Fruit fly (Drosophila melanogaster) whole organism, embryonic: ENCODE results near the gene 5-HT2B.

Experiments used
- Aef1 ChIP-seq: fragments of 200-800 bp; sonication (Bioruptor generic); IDR thresholded peaks from 3 replicates; pipeline ENCODE4 v1.3.6; 2022; ENCODE audit warnings: missing biosample characterization, missing genetic modification characterization
- CG11398 ChIP-seq: fragments of 200-800 bp; sonication (Bioruptor generic); optimal IDR thresholded peaks from 2 replicates; lab custom pipeline; 2016; ENCODE audit warnings: missing biosample characterization, missing genetic modification characterization
- CG11723 ChIP-seq: fragments of 200-800 bp; sonication (Bioruptor generic); optimal IDR thresholded peaks from 2 replicates; lab custom pipeline; 2017; ENCODE audit warnings: missing biosample characterization, mild to moderate bottlenecking, missing genetic modification characterization
- CG13123 ChIP-seq: fragments of 200-800 bp; sonication (Bioruptor generic); optimal IDR thresholded peaks from 2 replicates; lab custom pipeline; 2016; ENCODE audit warnings: missing biosample characterization, missing genetic modification characterization
- CG13624 ChIP-seq: fragments of 200-800 bp; sonication (Bioruptor generic); optimal IDR thresholded peaks from 2 replicates; lab custom pipeline; 2016; ENCODE audit warnings: missing biosample characterization, missing genetic modification characterization
- CG14014 ChIP-seq: fragments of 200-800 bp; sonication (Bioruptor generic); IDR thresholded peaks from 2 replicates; pipeline ENCODE4 v1.3.6; 2022; ENCODE audit warnings: missing biosample characterization, missing genetic modification characterization
- CG14710 ChIP-seq: fragments of 200-800 bp; sonication (Bioruptor generic); optimal IDR thresholded peaks from 3 replicates; lab custom pipeline; 2019; ENCODE audit warnings: missing biosample characterization, mild to moderate bottlenecking, missing genetic modification characterization, moderate library complexity
- CG15479 ChIP-seq: fragments of 200-800 bp; sonication (Bioruptor generic); optimal IDR thresholded peaks from 3 replicates; lab custom pipeline; 2019; ENCODE audit warnings: missing biosample characterization, mild to moderate bottlenecking, missing genetic modification characterization, moderate library complexity
- CG17328 ChIP-seq: fragments of 200-800 bp; sonication (Bioruptor generic); IDR thresholded peaks from 2 replicates; pipeline ENCODE4 v1.3.6; 2022; ENCODE audit warnings: missing biosample characterization, missing genetic modification characterization
- CG17359 ChIP-seq: fragments of 200-800 bp; sonication (Bioruptor generic); optimal IDR thresholded peaks from 3 replicates; lab custom pipeline; 2018; ENCODE audit warnings: missing biosample characterization, mild to moderate bottlenecking, missing genetic modification characterization, moderate library complexity
- CG2199 ChIP-seq: fragments of 200-800 bp; sonication (Bioruptor generic); IDR thresholded peaks from 3 replicates; pipeline ENCODE4 v1.3.6; 2022; ENCODE audit warnings: missing biosample characterization, missing genetic modification characterization
- CG3281 ChIP-seq: fragments of 200-800 bp; sonication (Bioruptor generic); optimal IDR thresholded peaks from 3 replicates; lab custom pipeline; 2017; ENCODE audit warnings: missing biosample characterization, mild to moderate bottlenecking, missing genetic modification characterization
- CG34224 ChIP-seq: fragments of 200-800 bp; sonication (Bioruptor generic); IDR thresholded peaks from 3 replicates; pipeline ENCODE4 v1.3.6; 2022; ENCODE audit warnings: missing biosample characterization, missing genetic modification characterization; ENCODE audit not compliant: partially characterized antibody
- CG4282 ChIP-seq: fragments of 200-800 bp; sonication (Bioruptor generic); optimal IDR thresholded peaks from 2 replicates; lab custom pipeline; 2016; ENCODE audit warnings: missing biosample characterization, missing genetic modification characterization
- CG4404 ChIP-seq: fragments of 200-800 bp; sonication (Bioruptor generic); IDR thresholded peaks from 2 replicates; pipeline ENCODE4 v1.3.6; 2022; ENCODE audit warnings: missing biosample characterization, missing genetic modification characterization
- CG6791 ChIP-seq: fragments of 200-800 bp; sonication (Bioruptor generic); IDR thresholded peaks from 3 replicates; pipeline ENCODE4 v1.3.6; 2022; ENCODE audit warnings: missing biosample characterization, missing genetic modification characterization; ENCODE audit not compliant: partially characterized antibody
- CG9797 ChIP-seq: fragments of 200-800 bp; sonication (Bioruptor generic); optimal IDR thresholded peaks from 3 replicates; lab custom pipeline; 2018; ENCODE audit warnings: missing biosample characterization, mild to moderate bottlenecking, missing genetic modification characterization
- CG9932 ChIP-seq: fragments of 200-800 bp; sonication (Bioruptor generic); IDR thresholded peaks from 2 replicates; pipeline ENCODE4 v1.3.6; 2022; ENCODE audit warnings: missing biosample characterization, missing genetic modification characterization
- CkIIα-i1 ChIP-seq: fragments of 200-800 bp; sonication (Bioruptor generic); IDR thresholded peaks from 2 replicates; pipeline ENCODE4 v1.3.6; 2022; ENCODE audit warnings: missing biosample characterization, missing genetic modification characterization
- Doc2 ChIP-seq: fragments of 200-800 bp; sonication (Bioruptor generic); IDR thresholded peaks from 2 replicates; pipeline ENCODE4 v1.3.6; 2022; ENCODE audit warnings: missing biosample characterization, missing genetic modification characterization
- E2f2 ChIP-seq: fragments of 200-800 bp; sonication (Bioruptor generic); IDR thresholded peaks from 2 replicates; pipeline ENCODE4 v1.3.6; 2022; ENCODE audit warnings: missing biosample characterization, missing genetic modification characterization
- GATAe ChIP-seq: fragments of 200-800 bp; sonication (Bioruptor generic); conservative IDR thresholded peaks from 2 replicates; pipeline ENCODE4 v1.3.6; 2022; ENCODE audit warnings: missing biosample characterization, missing genetic modification characterization
- Hmr ChIP-seq: fragments of 200-800 bp; sonication (Bioruptor generic); optimal IDR thresholded peaks from 3 replicates; lab custom pipeline; 2017; ENCODE audit warnings: mild to moderate bottlenecking, missing biosample characterization, missing genetic modification reagents, missing genetic modification characterization
- Mes4 ChIP-seq: fragments of 200-800 bp; sonication (Bioruptor generic); optimal IDR thresholded peaks from 2 replicates; lab custom pipeline; 2016; ENCODE audit warnings: missing biosample characterization, missing genetic modification characterization
- Nf-YB ChIP-seq: fragments of 200-800 bp; sonication (Bioruptor generic); optimal IDR thresholded peaks from 3 replicates; lab custom pipeline; 2019; ENCODE audit warnings: missing biosample characterization, mild to moderate bottlenecking, missing genetic modification characterization, moderate library complexity
- NfI ChIP-seq: fragments of 200-800 bp; sonication (Bioruptor generic); optimal IDR thresholded peaks from 3 replicates; lab custom pipeline; 2018; ENCODE audit warnings: missing biosample characterization, mild to moderate bottlenecking, missing genetic modification characterization, moderate library complexity
- ash1 ChIP-seq: fragments of 200-800 bp; sonication (Bioruptor generic); optimal IDR thresholded peaks from 2 replicates; lab custom pipeline; 2018; ENCODE audit warnings: missing biosample characterization, mild to moderate bottlenecking, missing genetic modification characterization
- cas ChIP-seq: fragments of 200-800 bp; sonication (Bioruptor generic); IDR thresholded peaks from 2 replicates; pipeline ENCODE4 v1.3.6; 2022; ENCODE audit warnings: missing biosample characterization, missing genetic modification characterization
- cato ChIP-seq: fragments of 200-800 bp; sonication (Bioruptor generic); optimal IDR thresholded peaks from 2 replicates; lab custom pipeline; 2016; ENCODE audit warnings: missing biosample characterization, missing genetic modification characterization, borderline replicate concordance
- caup ChIP-seq: fragments of 200-800 bp; sonication (Bioruptor generic); optimal IDR thresholded peaks from 3 replicates; lab custom pipeline; 2017; ENCODE audit warnings: missing biosample characterization, mild to moderate bottlenecking, missing genetic modification characterization, moderate library complexity; ENCODE audit not compliant: severe bottlenecking
- cg ChIP-seq: fragments of 200-800 bp; sonication (Bioruptor generic); optimal IDR thresholded peaks from 3 replicates; lab custom pipeline; 2019; ENCODE audit warnings: missing biosample characterization, mild to moderate bottlenecking, missing genetic modification characterization, moderate library complexity
- crc ChIP-seq: fragments of 200-800 bp; sonication (Bioruptor generic); optimal IDR thresholded peaks from 2 replicates; lab custom pipeline; 2016; ENCODE audit warnings: missing biosample characterization, missing genetic modification characterization
- crol ChIP-seq: fragments of 200-800 bp; sonication (Bioruptor generic); IDR thresholded peaks from 2 replicates; pipeline ENCODE4 v1.3.6; 2022; ENCODE audit warnings: missing biosample characterization, missing genetic modification characterization
- cwo ChIP-seq: fragments of 200-800 bp; sonication (Bioruptor generic); optimal IDR thresholded peaks from 3 replicates; lab custom pipeline; 2017; ENCODE audit warnings: missing biosample characterization, missing genetic modification characterization, mild to moderate bottlenecking, moderate library complexity, missing genetic modification reagents
- dm ChIP-seq: fragments of 200-800 bp; sonication (Bioruptor generic); optimal IDR thresholded peaks from 3 replicates; lab custom pipeline; 2016; ENCODE audit warnings: missing biosample characterization, missing genetic modification characterization
- fd64A ChIP-seq: fragments of 200-800 bp; sonication (Bioruptor generic); optimal IDR thresholded peaks from 3 replicates; lab custom pipeline; 2018; ENCODE audit warnings: missing biosample characterization, mild to moderate bottlenecking, missing genetic modification characterization
- fd96Cb ChIP-seq: fragments of 200-800 bp; sonication (Bioruptor generic); optimal IDR thresholded peaks from 2 replicates; lab custom pipeline; 2018; ENCODE audit warnings: missing biosample characterization, mild to moderate bottlenecking, missing genetic modification characterization, moderate library complexity
- gfzf ChIP-seq: fragments of 200-800 bp; sonication (Bioruptor generic); optimal IDR thresholded peaks from 2 replicates; lab custom pipeline; 2016; ENCODE audit warnings: missing biosample characterization, mild to moderate bottlenecking, missing genetic modification characterization, moderate library complexity
- ham ChIP-seq: fragments of 200-800 bp; sonication (Bioruptor generic); IDR thresholded peaks from 2 replicates; pipeline ENCODE4 v1.3.6; 2022; ENCODE audit warnings: missing biosample characterization, missing genetic modification characterization
- lab ChIP-seq: fragments of 200-800 bp; sonication (Bioruptor generic); optimal IDR thresholded peaks from 3 replicates; lab custom pipeline; 2017; ENCODE audit warnings: missing biosample characterization, missing genetic modification characterization, mild to moderate bottlenecking, moderate library complexity, missing genetic modification reagents
- lov ChIP-seq, 2 experiments: fragments of 200-800 bp in 1 of 2; fragments of >200 bp in 1 of 2; sonication (Bioruptor generic) in 1 of 2; IDR thresholded peaks in 1 of 2; optimal IDR thresholded peaks in 1 of 2; 2 replicates in 1 of 2; 3 replicates in 1 of 2; pipeline versions ENCODE4 v1.3.6 to Lab custom; 2017 to 2022; ENCODE audit warnings: missing biosample characterization in 1 of 2, missing genetic modification characterization in 1 of 2
- maf-S ChIP-seq: fragments of 200-800 bp; sonication (Bioruptor generic); optimal IDR thresholded peaks from 2 replicates; lab custom pipeline; 2016; ENCODE audit warnings: missing biosample characterization, missing genetic modification characterization
- nom ChIP-seq: fragments of 200-800 bp; sonication (Bioruptor generic); optimal IDR thresholded peaks from 2 replicates; lab custom pipeline; 2017; ENCODE audit warnings: missing biosample characterization, missing genetic modification characterization, mild to moderate bottlenecking, moderate library complexity, missing genetic modification reagents
- pb ChIP-seq: fragments of 200-800 bp; sonication (Bioruptor generic); optimal IDR thresholded peaks from 3 replicates; lab custom pipeline; 2016; ENCODE audit warnings: missing biosample characterization, missing genetic modification characterization
- pros ChIP-seq: fragments of 200-800 bp; sonication (Bioruptor generic); optimal IDR thresholded peaks from 3 replicates; lab custom pipeline; 2019; ENCODE audit warnings: missing biosample characterization, mild to moderate bottlenecking, missing genetic modification characterization, moderate library complexity
- ro ChIP-seq: fragments of 200-800 bp; sonication (Bioruptor generic); IDR thresholded peaks from 2 replicates; pipeline ENCODE4 v1.3.6; 2022; ENCODE audit warnings: missing biosample characterization, missing genetic modification characterization
- salm ChIP-seq: fragments of 200-800 bp; sonication (Bioruptor generic); optimal IDR thresholded peaks from 2 replicates; lab custom pipeline; 2018; ENCODE audit warnings: missing biosample characterization, mild to moderate bottlenecking, missing genetic modification characterization
- sima ChIP-seq: fragments of 200-800 bp; sonication (Bioruptor generic); optimal IDR thresholded peaks from 2 replicates; lab custom pipeline; 2016; ENCODE audit warnings: missing biosample characterization, missing genetic modification characterization
- slbo ChIP-seq: fragments of 200-800 bp; sonication (Bioruptor generic); IDR thresholded peaks from 2 replicates; pipeline ENCODE4 v1.3.6; 2022; ENCODE audit warnings: missing biosample characterization, missing genetic modification characterization

Gene 5-HT2B

DNA sequence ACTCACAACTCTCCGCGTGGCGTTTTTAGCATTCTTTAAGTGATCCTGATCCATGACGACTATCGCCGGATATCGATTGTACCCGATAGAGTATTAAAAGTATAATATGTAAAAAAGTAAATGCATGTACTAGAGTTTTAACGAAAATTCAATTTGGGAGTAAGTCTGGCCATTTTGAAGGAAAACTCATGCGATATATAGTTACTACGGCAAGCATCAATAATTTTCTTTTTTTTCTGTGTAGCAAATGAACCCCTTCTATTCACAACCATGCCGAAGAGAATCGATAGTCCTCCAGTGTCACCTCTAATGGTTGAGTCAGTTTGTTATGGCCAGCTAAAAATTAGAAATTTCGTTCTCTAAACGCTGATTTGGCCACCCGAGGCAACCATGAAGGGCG lies 74.7 kb downstream of the 5-HT2B start, which contains the start of the genes Sys1 and Dhod (continued):
- no peak for TF ChIP-seq CG4282
- peak; percentile 41 for TF ChIP-seq cato
- no peak for TF ChIP-seq lov (optimal IDR thresholded peaks at IDR 0.05; lab: Kevin White, UChicago)
- TF ChIP-seq lov (GFP tag; IDR thresholded peaks at IDR 0.05; lab: Robert Waterston, UW): 0 out of 3 replicates have a peak, but pooled peaks have one; percentile 10
- TF ChIP-seq CG6791 (GFP tag; lab: Robert Waterston, UW): peak; percentile 72; the same call in 2 of the 3 replicates
- peak; percentile 55 for TF ChIP-seq NfI (GFP tag; lab: Kevin White, UChicago)
- TF ChIP-seq CG9932 (GFP tag; lab: Robert Waterston, UW): peak; percentile 85
- TF ChIP-seq cwo: peak; percentile 42
- no peak for TF ChIP-seq CG2199 (GFP tag; lab: Robert Waterston, UW)
- no peak for TF ChIP-seq pros
- TF ChIP-seq sima (GFP tag; lab: Kevin White, UChicago): no peak
- peak; percentile 20 for TF ChIP-seq fd96Cb (tag; lab: Kevin White, UChicago)
- TF ChIP-seq caup: peak; percentile 54
- no peak for TF ChIP-seq ro (GFP tag; lab: Robert Waterston, UW)
- no peak for TF ChIP-seq Doc2 (GFP tag; lab: Robert Waterston, UW)
- TF ChIP-seq ash1 (GFP tag; lab: Kevin White, UChicago): no peak
- peak; percentile 24 for TF ChIP-seq CG11723 (GFP tag; lab: Kevin White, UChicago)
- TF ChIP-seq CG13123: peak; percentile 46
- peak; percentile 67 for TF ChIP-seq maf-S
- TF ChIP-seq gfzf (GFP tag; lab: Kevin White, UChicago): peak; percentile 16
- peak; percentile 25 for TF ChIP-seq pb (GFP tag; lab: Kevin White, UChicago)
- TF ChIP-seq Hmr (GFP tag; lab: Kevin White, UChicago): peak; percentile 60
- TF ChIP-seq CG11398 (GFP tag; lab: Kevin White, UChicago): peak; percentile 43
- TF ChIP-seq CG3281 (GFP tag; lab: Kevin White, UChicago): peak; percentile 55
- 0 out of 3 replicates have a peak, but pooled peaks have one; percentile 35 for TF ChIP-seq Aef1 (GFP tag; lab: Robert Waterston, UW)
- TF ChIP-seq CG9797: no peak
- no peak for TF ChIP-seq salm
- TF ChIP-seq cas: 0 out of 2 replicates have a peak, but pooled peaks have one; percentile 37
- no peak for TF ChIP-seq cg (GFP tag; lab: Kevin White, UChicago)
- no peak for TF ChIP-seq crol (GFP tag; lab: Robert Waterston, UW)
- TF ChIP-seq CG14710 (tag; lab: Kevin White, UChicago): peak; percentile 73
- no peak for TF ChIP-seq Mes4 (GFP tag; lab: Kevin White, UChicago)
- peak; percentile 58 for TF ChIP-seq dm (GFP tag; lab: Kevin White, UChicago)
- peak; percentile 45; the same call in 1 of the 2 replicates for TF ChIP-seq CG4404 (GFP tag; lab: Robert Waterston, UW)
- peak; percentile 94 for TF ChIP-seq CG34224 (GFP tag; lab: Robert Waterston, UW)
- peak; percentile 90 for TF ChIP-seq slbo (GFP tag; lab: Robert Waterston, UW)
- TF ChIP-seq lab (GFP tag; lab: Kevin White, UChicago): peak; percentile 70
- no peak for TF ChIP-seq ham (GFP tag; lab: Robert Waterston, UW)
- TF ChIP-seq Nf-YB (GFP tag; lab: Kevin White, UChicago): no peak
- TF ChIP-seq crc (GFP tag; lab: Kevin White, UChicago): peak; percentile 2
- no peak; the same call in 1 of the 2 replicates for TF ChIP-seq E2f2 (GFP tag; lab: Robert Waterston, UW)
- no peak for TF ChIP-seq fd64A (GFP tag; lab: Kevin White, UChicago)
- TF ChIP-seq CG15479: no peak
- TF ChIP-seq CkIIα-i1: no peak
- TF ChIP-seq CG14014: peak; percentile 59; the same call in 1 of the 2 replicates
- no peak for TF ChIP-seq GATAe (GFP tag; lab: Robert Waterston, UW)
- peak; percentile 61 for TF ChIP-seq CG17359 (tag; lab: Kevin White, UChicago)
- TF ChIP-seq CG13624 (GFP tag; lab: Kevin White, UChicago): peak; percentile 74
- peak; percentile 31; the same call in 1 of the 2 replicates for TF ChIP-seq CG17328 (GFP tag; lab: Robert Waterston, UW)
- peak; percentile 12 for TF ChIP-seq nom (GFP tag; lab: Kevin White, UChicago)
